Fruit fly (Drosophila melanogaster): ENCODE measurements around the gene TotC.
A peak's percentile ranks its signal among the peaks of the same experiment; 100 is the strongest.

TotC gene

DNA sequence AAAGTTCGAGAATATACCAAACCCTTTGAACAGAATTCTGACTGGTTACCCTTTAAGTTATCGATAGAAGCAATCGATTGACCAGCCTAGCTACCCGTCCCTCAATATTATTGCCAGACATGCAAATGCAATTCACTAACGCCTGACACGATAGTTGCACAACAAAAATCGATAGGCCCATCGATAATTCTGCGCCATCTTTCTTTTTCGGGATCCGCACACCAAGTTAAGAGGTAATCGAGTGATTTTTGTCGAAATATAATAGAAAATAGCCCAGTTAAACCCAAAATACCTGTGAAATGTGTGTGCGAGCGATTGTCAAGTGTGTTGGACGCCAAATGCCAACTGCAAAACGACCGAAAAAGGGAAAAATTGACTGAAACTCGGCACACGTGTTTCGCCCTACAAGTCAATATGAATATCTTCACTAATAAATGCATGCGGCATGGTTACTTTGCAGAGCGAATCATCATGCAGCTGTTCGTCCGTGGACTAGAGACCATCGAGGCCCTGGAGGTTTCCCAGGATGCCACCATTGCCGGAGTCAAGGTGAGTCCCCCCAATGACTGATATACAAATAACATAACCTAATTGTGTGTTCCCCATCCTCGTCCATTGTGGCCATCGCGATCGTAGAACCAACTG, 22.3 kb upstream of the TotC start, which contains the start of gene RpS30 (continued):
- TF ChIP-seq Blimp-1 (GFP tag; optimal IDR thresholded peaks at IDR 0.05) (no peak), CG7786 (GFP tag; optimal IDR thresholded peaks at IDR 0.05) (peak; percentile 10), CG1832 (GFP tag; optimal IDR thresholded peaks at IDR 0.05) (no peak), MTF-1 (GFP tag; optimal IDR thresholded peaks at IDR 0.05; ENCODE audit: borderline replicate concordance) (no peak), pita (GFP tag; optimal IDR thresholded peaks at IDR 0.05) (no peak), dati (GFP tag; IDR thresholded peaks at IDR 0.05) (no peak), pzg (GFP tag; optimal IDR thresholded peaks at IDR 0.05) (peak; percentile 99), ham (GFP tag; IDR thresholded peaks at IDR 0.05) (no peak), CG12236 (GFP tag; optimal IDR thresholded peaks at IDR 0.05) (no peak), amos (GFP tag; IDR thresholded peaks at IDR 0.05; ENCODE audit: partially characterized antibody) (peak; percentile 98), nerfin-1 (tag; optimal IDR thresholded peaks at IDR 0.05) (peak; percentile 34), vfl (GFP tag; optimal IDR thresholded peaks at IDR 0.05) (peak; percentile 69), CG6854 (GFP tag; optimal IDR thresholded peaks at IDR 0.05) (no peak), CG30403 (GFP tag; optimal IDR thresholded peaks at IDR 0.05) (peak; percentile 24), Bgb (GFP tag; IDR thresholded peaks at IDR 0.05; ENCODE audit: partially characterized antibody) (peak; percentile 98), CG10543 (GFP tag; optimal IDR thresholded peaks at IDR 0.05) (no peak), Xbp1 (GFP tag; optimal IDR thresholded peaks at IDR 0.05) (peak; percentile 49), grau (tag; optimal IDR thresholded peaks at IDR 0.05) (peak; percentile 49), CG14860 (GFP tag; IDR thresholded peaks at IDR 0.05; ENCODE audit: partially characterized antibody) (peak; percentile 95), Atf-2 (GFP tag; optimal IDR thresholded peaks at IDR 0.05) (no peak), sna (GFP tag; IDR thresholded peaks at IDR 0.05; ENCODE audit: partially characterized antibody) (peak; percentile 91), chm (GFP tag; IDR thresholded peaks at IDR 0.05) (peak; percentile 47; the same call in 1 of the 2 replicates), CG8089 (GFP tag; optimal IDR thresholded peaks at IDR 0.05) (peak; percentile 22), knrl (GFP tag; IDR thresholded peaks at IDR 0.05; ENCODE audit: partially characterized antibody) (peak; percentile 96), CG14441 (GFP tag; IDR thresholded peaks at IDR 0.05) (no peak), CG9727 (GFP tag; optimal IDR thresholded peaks at IDR 0.05) (peak; percentile 51), CG3281 (GFP tag; optimal IDR thresholded peaks at IDR 0.05) (peak; percentile 37), Dll (GFP tag; IDR thresholded peaks at IDR 0.05; ENCODE audit: partially characterized antibody) (peak; percentile 95), CG3838 (GFP tag; optimal IDR thresholded peaks at IDR 0.05) (no peak), Dbx (GFP tag; IDR thresholded peaks at IDR 0.05) (peak; percentile 74; the same call in 2 of the 3 replicates), Pdp1 (GFP tag; optimal IDR thresholded peaks at IDR 0.05) (peak in 1 of 2 experiments; percentile 92), sr (GFP tag; IDR thresholded peaks at IDR 0.05) (no peak), CG12659 (GFP tag; optimal IDR thresholded peaks at IDR 0.05) (peak; percentile 91), gcm2 (GFP tag; optimal IDR thresholded peaks at IDR 0.05) (no peak), CG32532 (GFP tag; IDR thresholded peaks at IDR 0.05) (peak; percentile 69), CG12744 (GFP tag; optimal IDR thresholded peaks at IDR 0.05) (no peak), tll (GFP tag; optimal IDR thresholded peaks at IDR 0.05) (peak in 1 of 2 experiments; percentile 31), lilli (GFP tag; optimal IDR thresholded peaks at IDR 0.05) (peak; percentile 56), hth (optimal IDR thresholded peaks at IDR 0.05) (no peak), sqz (GFP tag; optimal IDR thresholded peaks at IDR 0.05) (no peak), CG6813 (GFP tag; optimal IDR thresholded peaks at IDR 0.05) (peak; percentile 18), B-H2 (GFP tag; optimal IDR thresholded peaks at IDR 0.05) (peak; percentile 65), CG18262 (tag; optimal IDR thresholded peaks at IDR 0.05) (peak; percentile 40), pho (GFP tag; optimal IDR thresholded peaks at IDR 0.05) (peak; percentile 45), Fer3 (tag; optimal IDR thresholded peaks at IDR 0.05) (peak; percentile 27), CG9797 (GFP tag; optimal IDR thresholded peaks at IDR 0.05) (peak; percentile 94), CG7556 (GFP tag; optimal IDR thresholded peaks at IDR 0.05) (no peak), CG15601 (tag; optimal IDR thresholded peaks at IDR 0.05) (peak; percentile 55)

Data from whole organism, embryonic.